Worm (Caenorhabditis elegans): ENCODE results near the gene brap-2.
A peak's percentile ranks its signal among the peaks of the same experiment; 100 is the strongest.

brap-2 gene

DNA sequence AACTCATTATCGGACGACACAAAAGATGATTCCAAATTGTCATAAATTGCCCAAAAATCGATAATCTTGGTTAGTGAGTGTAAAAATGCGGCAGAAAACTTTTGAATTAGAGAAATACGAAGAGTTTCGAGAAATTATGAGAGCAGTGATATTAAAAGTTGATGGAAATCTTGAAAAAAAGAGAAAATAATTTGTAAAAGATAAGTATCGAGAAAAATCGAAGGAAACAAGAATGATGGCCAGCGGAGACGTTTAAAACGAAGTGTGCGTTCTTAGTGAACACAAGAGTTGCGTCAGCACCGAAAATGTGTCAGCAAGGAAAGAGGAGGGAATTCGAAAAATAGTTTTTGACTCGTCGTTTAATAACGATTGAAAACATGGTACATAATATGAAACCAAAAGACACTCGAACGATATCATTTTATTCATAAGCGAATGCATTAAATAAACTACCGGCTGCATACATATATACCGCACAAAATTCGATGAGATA, 3.1 kb downstream of the brap-2 start, which contains the start of gene ndx-6:
Gene ndx-6 (minus strand): TSS at position 51 of the 493 bp plus-strand sequence.
- TF ChIP-seq F13H6.1 (tag; optimal IDR thresholded peaks at IDR 0.05) (peak; percentile 81), nhr-6 (tag; optimal IDR thresholded peaks at IDR 0.05) (peak; percentile 79), snpc-4 (tag; optimal IDR thresholded peaks at IDR 0.05) (peak; percentile 80), ceh-82 (tag; optimal IDR thresholded peaks at IDR 0.05) (no peak), peb-1 (tag; optimal IDR thresholded peaks at IDR 0.05) (no peak), zag-1 (tag; optimal IDR thresholded peaks at IDR 0.05) (peak; percentile 35), ama-1 (optimal IDR thresholded peaks at IDR 0.05) (peak; percentile 62), ZK546.5 (tag; optimal IDR thresholded peaks at IDR 0.05) (no peak), C34F6.9 (tag; optimal IDR thresholded peaks at IDR 0.05) (peak; percentile 88), elt-3 (tag; optimal IDR thresholded peaks at IDR 0.05) (no peak), unc-55 (GFP tag; optimal IDR thresholded peaks at IDR 0.05) (peak; percentile 95), elt-1 (tag; optimal IDR thresholded peaks at IDR 0.05) (no peak), nhr-23 (tag; optimal IDR thresholded peaks at IDR 0.05) (no peak), nhr-237 (tag; optimal IDR thresholded peaks at IDR 0.05) (no peak), ztf-4 (tag; optimal IDR thresholded peaks at IDR 0.05) (peak; percentile 73), unc-39 (tag; optimal IDR thresholded peaks at IDR 0.05) (no peak), unc-62 (GFP tag; optimal IDR thresholded peaks at IDR 0.05) (no peak), nhr-12 (tag; optimal IDR thresholded peaks at IDR 0.05) (no peak), egl-27 (tag; optimal IDR thresholded peaks at IDR 0.05) (peak; percentile 36), nhr-10 (tag; optimal IDR thresholded peaks at IDR 0.05) (no peak), ceh-16 (tag; optimal IDR thresholded peaks at IDR 0.05) (peak; percentile 68), lin-39 (tag; optimal IDR thresholded peaks at IDR 0.05) (no peak), nhr-25 (tag; optimal IDR thresholded peaks at IDR 0.05) (peak; percentile 85), lin-11 (tag; optimal IDR thresholded peaks at IDR 0.05) (peak; percentile 45), nhr-129 (tag; optimal IDR thresholded peaks at IDR 0.05) (peak; percentile 92), skn-1 (tag; optimal IDR thresholded peaks at IDR 0.05) (peak; percentile 37), fos-1 (tag; optimal IDR thresholded peaks at IDR 0.05) (peak; percentile 85), gmeb-1 (tag; optimal IDR thresholded peaks at IDR 0.05) (peak; percentile 98), nhr-11 (tag; optimal IDR thresholded peaks at IDR 0.05) (no peak), nhr-77 (tag; optimal IDR thresholded peaks at IDR 0.05) (peak; percentile 74), ztf-11 (tag; optimal IDR thresholded peaks at IDR 0.05) (no peak), sma-3 (GFP tag; optimal IDR thresholded peaks at IDR 0.05) (peak; percentile 88), ztf-1 (GFP tag; conservative IDR thresholded peaks at IDR 0.05) (no peak), alr-1 (tag; optimal IDR thresholded peaks at IDR 0.05) (no peak), lin-13 (GFP tag; optimal IDR thresholded peaks at IDR 0.05) (peak; percentile 83), mbf-1 (tag; optimal IDR thresholded peaks at IDR 0.05) (no peak), lsy-2 (tag; optimal IDR thresholded peaks at IDR 0.05) (peak; percentile 79 to 93), R02D3.7 (tag; optimal IDR thresholded peaks at IDR 0.05) (peak; percentile 40), blmp-1 (tag; optimal IDR thresholded peaks at IDR 0.05; ENCODE audit: insufficient read depth) (peak; percentile 56), aly-2 (tag; optimal IDR thresholded peaks at IDR 0.05) (no peak), sma-9 (GFP tag; optimal IDR thresholded peaks at IDR 0.05) (peak; percentile 87), sma-9 (tag; optimal IDR thresholded peaks at IDR 0.05) (no peak), nhr-21 (tag; optimal IDR thresholded peaks at IDR 0.05) (peak; percentile 70), dmd-4 (tag; optimal IDR thresholded peaks at IDR 0.05) (no peak), crh-2 (tag; optimal IDR thresholded peaks at IDR 0.05) (peak; percentile 90), Y55F3AM.14 (GFP tag; optimal IDR thresholded peaks at IDR 0.05) (no peak), sem-4 (tag; optimal IDR thresholded peaks at IDR 0.05) (peak; percentile 60), mab-5 (tag; optimal IDR thresholded peaks at IDR 0.05) (peak; percentile 84), mdl-1 (tag; optimal IDR thresholded peaks at IDR 0.05) (no peak)

Data from whole organism, L2 larva.